Fruit fly (Drosophila melanogaster): ENCODE measurements around the gene CG7841.

dm6 chr3L:15527416-15527815, 19.4 kb upstream of the CG7841 start, which contains the start of gene CG42729:
- no peak for TF ChIP-seq CTCF (optimal IDR thresholded peaks at IDR 0.05)
- TF ChIP-seq CG8478 (optimal IDR thresholded peaks at IDR 0.05): no peak

Measured in S2 (cell line).